Worm (Caenorhabditis elegans): ENCODE results near the gene str-46.

DNA sequence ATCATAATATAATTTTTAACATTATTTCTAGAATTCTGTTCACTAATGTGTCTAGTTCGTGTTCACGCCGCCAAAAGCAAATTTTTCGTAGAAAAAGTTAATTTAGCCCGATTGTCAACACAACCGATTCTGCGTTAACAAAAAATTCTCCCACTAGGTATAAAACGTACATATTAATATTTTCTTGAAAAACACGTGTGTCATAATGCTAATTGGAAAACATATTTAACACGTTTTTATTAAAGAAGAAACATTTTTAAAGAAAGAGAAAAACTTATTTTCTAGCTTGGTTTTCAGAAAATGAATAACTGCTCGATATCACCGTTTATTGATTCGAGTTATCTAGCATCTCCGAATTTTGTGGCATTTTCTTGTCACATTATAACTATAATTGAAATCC, 29.6 kb downstream of the str-46 start, which contains the start of gene srh-243:
- TF ChIP-seq ama-1 (optimal IDR thresholded peaks at IDR 0.05) (no peak), nhr-11 (tag; optimal IDR thresholded peaks at IDR 0.05) (no peak), elt-4 (tag; optimal IDR thresholded peaks at IDR 0.05) (no peak), ceh-6 (GFP tag; optimal IDR thresholded peaks at IDR 0.05) (no peak), nhr-232 (tag; optimal IDR thresholded peaks at IDR 0.05) (no peak), unc-86 (tag; optimal IDR thresholded peaks at IDR 0.05) (no peak), unc-55 (GFP tag; optimal IDR thresholded peaks at IDR 0.05) (no peak), ceh-34 (tag; optimal IDR thresholded peaks at IDR 0.05) (no peak), sdc-2 (tag; optimal IDR thresholded peaks at IDR 0.05) (no peak), odd-2 (tag; optimal IDR thresholded peaks at IDR 0.05) (no peak), fkh-10 (GFP tag; optimal IDR thresholded peaks at IDR 0.05) (no peak), hlh-30 (tag; optimal IDR thresholded peaks at IDR 0.05; ENCODE audit: insufficient read depth) (no peak), dve-1 (tag; optimal IDR thresholded peaks at IDR 0.05) (no peak)
